Worm (Caenorhabditis elegans) whole organism, midembryonic: ENCODE results near the gene arrd-28.

Experiments
- T22C8.4 ChIP-seq: fragments of 200-800 bp; sonication (Bioruptor generic); IDR thresholded peaks from 2 replicates; pipeline ENCODE4 v1.3.6; 2022; ENCODE audit warnings: missing genetic modification characterization, missing compliant biosample characterization
- cog-1 ChIP-seq: sonication (generic microtip); optimal IDR thresholded peaks from 2 replicates; lab custom pipeline; 2016; ENCODE audit warnings: missing genetic modification characterization, missing compliant biosample characterization
- flt-1 ChIP-seq: fragments of 200-800 bp; sonication (Bioruptor generic); IDR thresholded peaks from 2 replicates; pipeline ENCODE4 v1.3.6; 2022; ENCODE audit warnings: missing genetic modification characterization, missing compliant biosample characterization
- klf-2 ChIP-seq: fragments of 200-800 bp; sonication (Bioruptor generic); conservative IDR thresholded peaks from 2 replicates; pipeline ENCODE4 v1.3.6; 2022; ENCODE audit warnings: missing genetic modification reagents, missing genetic modification characterization, missing compliant biosample characterization
- ref-1 ChIP-seq: fragments of 200-800 bp; sonication (Bioruptor generic); conservative IDR thresholded peaks from 2 replicates; pipeline ENCODE4 v1.3.6; 2022; ENCODE audit warnings: missing genetic modification reagents, missing genetic modification characterization, missing compliant biosample characterization
- ztf-29 ChIP-seq: fragments of 200-800 bp; sonication (Bioruptor generic); IDR thresholded peaks from 2 replicates; pipeline ENCODE4 v1.3.6; 2022; ENCODE audit warnings: missing genetic modification reagents, missing genetic modification characterization, missing compliant biosample characterization

DNA sequence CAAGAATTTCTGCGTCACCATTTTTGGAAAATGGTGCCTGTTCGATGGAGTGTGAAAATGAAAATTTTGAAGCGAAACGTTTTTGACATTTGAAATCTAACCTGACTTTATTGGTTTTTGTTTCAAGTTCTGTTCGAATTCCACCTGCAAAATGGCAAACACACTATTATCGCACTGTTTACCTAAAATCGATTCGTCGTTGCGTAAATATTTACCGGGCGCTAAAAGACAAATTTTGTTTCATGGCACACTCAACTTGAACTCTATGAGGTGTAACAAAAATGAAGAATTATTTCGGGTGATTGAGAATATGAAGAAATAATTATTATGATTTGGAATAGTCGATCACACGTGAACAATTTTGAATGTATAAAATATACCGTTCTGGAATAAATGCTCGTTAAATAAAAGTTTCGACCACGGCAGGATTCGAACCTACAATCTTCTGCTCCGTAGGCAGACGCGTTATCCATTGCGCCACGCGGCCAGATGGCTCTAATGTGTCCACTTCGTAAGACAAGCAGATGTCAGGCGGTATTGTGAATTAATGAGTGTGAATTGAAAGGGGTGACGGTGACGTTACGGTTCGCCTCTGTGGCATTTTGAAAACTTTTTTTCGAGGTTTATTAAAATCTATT lies 35.4 kb upstream of the arrd-28 start:
- TF ChIP-seq T22C8.4 (no peak), ref-1 (GFP tag; lab: Robert Waterston, UW) (no peak), flt-1 (GFP tag; lab: Robert Waterston, UW) (peak; percentile 80), klf-2 (GFP tag; lab: Robert Waterston, UW) (no peak), cog-1 (no peak), ztf-29 (no peak)
